Worm (Caenorhabditis elegans): ENCODE results near the gene kin-9.

The kin-9 gene

DNA sequence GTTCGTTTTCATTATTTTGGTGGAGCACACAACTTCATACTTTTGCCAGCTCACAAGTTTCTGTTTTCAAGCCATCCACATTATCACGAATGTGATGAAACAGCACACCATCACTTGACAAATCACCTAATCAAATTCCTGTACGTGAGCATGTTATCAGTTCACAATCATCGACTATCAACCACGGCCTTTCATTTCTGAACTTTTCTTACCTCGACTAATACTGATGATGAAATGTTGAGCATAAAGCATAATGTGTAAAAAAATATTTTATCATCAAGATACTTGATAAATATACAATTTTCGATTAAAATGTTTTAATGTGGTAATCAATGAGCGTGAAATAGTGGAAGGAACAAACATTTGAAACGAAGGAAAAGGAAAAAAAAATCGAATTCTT, 41.0 kb downstream of the kin-9 start (continued):
- no peak for TF ChIP-seq hpl-2 (GFP tag; optimal IDR thresholded peaks at IDR 0.05)
- no peak for TF ChIP-seq efl-1 (optimal IDR thresholded peaks at IDR 0.05)
- TF ChIP-seq efl-1 (GFP tag; optimal IDR thresholded peaks at IDR 0.05 in 1 of 2): no peak
- no peak for TF ChIP-seq pax-3 (tag; optimal IDR thresholded peaks at IDR 0.05)
- TF ChIP-seq snpc-4 (tag; optimal IDR thresholded peaks at IDR 0.05): no peak
- no peak for TF ChIP-seq pag-3 (tag; optimal IDR thresholded peaks at IDR 0.05; ENCODE audit: borderline replicate concordance, insufficient read depth)
- TF ChIP-seq sptf-1 (tag; optimal IDR thresholded peaks at IDR 0.05): no peak
- TF ChIP-seq hlh-17 (GFP tag; optimal IDR thresholded peaks at IDR 0.05; ENCODE audit: borderline replicate concordance): no peak
- TF ChIP-seq lin-35 (GFP tag; optimal IDR thresholded peaks at IDR 0.05): peak in 1 of 2 experiments; percentile 46
- no peak for TF ChIP-seq ztf-11 (tag; optimal IDR thresholded peaks at IDR 0.05)
- no peak for TF ChIP-seq ceh-63 (GFP tag; optimal IDR thresholded peaks at IDR 0.05)
- TF ChIP-seq nhr-28 (tag; optimal IDR thresholded peaks at IDR 0.05): no peak

DNA sequence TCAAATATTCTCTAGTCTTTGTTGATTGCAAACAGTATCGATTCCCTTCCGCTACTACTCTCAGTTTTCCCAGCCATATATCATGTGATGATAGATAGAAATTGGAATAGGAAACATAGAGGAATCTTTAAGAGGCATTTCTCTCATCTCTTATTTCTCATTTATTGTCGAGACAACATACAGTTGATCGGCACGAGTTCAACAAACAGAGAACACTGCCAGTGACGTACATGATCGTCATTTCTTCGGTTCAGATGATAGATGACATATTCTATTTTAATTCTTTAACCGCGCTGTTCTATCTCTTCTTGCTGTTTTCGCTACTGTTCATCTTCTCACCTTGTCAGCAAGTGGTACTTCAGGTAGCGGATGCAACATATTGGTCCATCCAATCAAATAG, 42.7 kb downstream of the kin-9 start:
- TF ChIP-seq nhr-84 (tag; optimal IDR thresholded peaks at IDR 0.05): no peak
- TF ChIP-seq irx-1 (tag; optimal IDR thresholded peaks at IDR 0.05): peak; percentile 43
- peak; percentile 1 for TF ChIP-seq hpl-2 (GFP tag; optimal IDR thresholded peaks at IDR 0.05)
- TF ChIP-seq lin-14 (GFP tag; optimal IDR thresholded peaks at IDR 0.05): peak; percentile 90
- no peak for TF ChIP-seq elt-2 (tag; optimal IDR thresholded peaks at IDR 0.05)
- peak; percentile 65 for TF ChIP-seq ztf-4 (tag; optimal IDR thresholded peaks at IDR 0.05)
- no peak for TF ChIP-seq lin-39 (tag; optimal IDR thresholded peaks at IDR 0.05)
- TF ChIP-seq ztf-11 (tag; optimal IDR thresholded peaks at IDR 0.05): no peak
- no peak for TF ChIP-seq ceh-8 (GFP tag; optimal IDR thresholded peaks at IDR 0.05)
- no peak for TF ChIP-seq pax-3 (tag; optimal IDR thresholded peaks at IDR 0.05)
- TF ChIP-seq lin-13 (GFP tag; optimal IDR thresholded peaks at IDR 0.05): peak; percentile 1
- peak; percentile 93 for TF ChIP-seq unc-130 (tag; optimal IDR thresholded peaks at IDR 0.05)
- peak in 1 of 2 experiments; percentile 74 for TF ChIP-seq mdl-1 (tag; optimal IDR thresholded peaks at IDR 0.05)
- no peak for TF ChIP-seq hlh-17 (GFP tag; optimal IDR thresholded peaks at IDR 0.05; ENCODE audit: borderline replicate concordance)
- TF ChIP-seq grh-1 (GFP tag; IDR thresholded peaks at IDR 0.05): peak; percentile 81
- no peak for TF ChIP-seq nhr-28 (tag; optimal IDR thresholded peaks at IDR 0.05)
- no peak for TF ChIP-seq mef-2 (tag; optimal IDR thresholded peaks at IDR 0.05)
- no peak for TF ChIP-seq fos-1 (tag; optimal IDR thresholded peaks at IDR 0.05)
- TF ChIP-seq elt-3 (tag; optimal IDR thresholded peaks at IDR 0.05): peak; percentile 42 to 99 (median 88)
- no peak for TF ChIP-seq efl-3 (GFP tag; optimal IDR thresholded peaks at IDR 0.05)
- TF ChIP-seq nhr-77 (tag; optimal IDR thresholded peaks at IDR 0.05): no peak
- no peak for TF ChIP-seq unc-62 (GFP tag; optimal IDR thresholded peaks at IDR 0.05)
- TF ChIP-seq fkh-8 (tag; optimal IDR thresholded peaks at IDR 0.05): no peak
- TF ChIP-seq F16B12.6 (tag; optimal IDR thresholded peaks at IDR 0.05): no peak
- TF ChIP-seq nhr-237 (tag; optimal IDR thresholded peaks at IDR 0.05): peak; percentile 44
- TF ChIP-seq dsc-1 (tag; optimal IDR thresholded peaks at IDR 0.05): no peak
- no peak for TF ChIP-seq aha-1 (tag; optimal IDR thresholded peaks at IDR 0.05)
- TF ChIP-seq C16A3.4 (tag; optimal IDR thresholded peaks at IDR 0.05): peak; percentile 39
- no peak for TF ChIP-seq unc-30 (tag; optimal IDR thresholded peaks at IDR 0.05)
- TF ChIP-seq nhr-12 (tag; optimal IDR thresholded peaks at IDR 0.05): no peak
- TF ChIP-seq ets-5 (GFP tag; IDR thresholded peaks at IDR 0.05): no peak
- no peak for TF ChIP-seq Y116A8C.19 (tag; optimal IDR thresholded peaks at IDR 0.05; ENCODE audit: borderline replicate concordance)
- peak; percentile 100 for TF ChIP-seq nhr-85 (tag)
- TF ChIP-seq xbp-1 (tag; optimal IDR thresholded peaks at IDR 0.05): peak; percentile 13
- no peak for TF ChIP-seq sup-37 (GFP tag; optimal IDR thresholded peaks at IDR 0.05)
- TF ChIP-seq ama-1 (optimal IDR thresholded peaks at IDR 0.05): no peak
- TF ChIP-seq nhr-71 (tag; optimal IDR thresholded peaks at IDR 0.05): peak; percentile 93
- peak; percentile 66 for TF ChIP-seq mep-1 (tag; optimal IDR thresholded peaks at IDR 0.05)
- no peak for TF ChIP-seq C34B4.2 (tag; optimal IDR thresholded peaks at IDR 0.05)
- TF ChIP-seq pag-3 (tag; optimal IDR thresholded peaks at IDR 0.05; ENCODE audit: borderline replicate concordance, insufficient read depth): no peak
- TF ChIP-seq snu-23 (GFP tag; optimal IDR thresholded peaks at IDR 0.05): peak; percentile 87
- TF ChIP-seq egl-27 (tag; optimal IDR thresholded peaks at IDR 0.05): peak in 1 of 2 experiments; percentile 61
- TF ChIP-seq nhr-19 (GFP tag; conservative IDR thresholded peaks at IDR 0.05): peak; percentile 82
- TF ChIP-seq unc-98 (GFP tag; IDR thresholded peaks at IDR 0.05): no peak
- no peak for TF ChIP-seq ceh-90 (tag; optimal IDR thresholded peaks at IDR 0.05)
- peak; percentile 99 for TF ChIP-seq nhr-20 (tag; optimal IDR thresholded peaks at IDR 0.05)

Measured in whole organism, L1 larva.